Worm (Caenorhabditis elegans) whole organism, L4/young adult: ENCODE measurements around the gene bus-5.

Experiments used
- W03F9.2 ChIP-seq: fragments of 150-350 bp; optimal IDR thresholded peaks from 2 replicates; lab custom pipeline; 2014; ENCODE audit warnings: missing biosample characterization, missing genetic modification characterization
- dao-5 ChIP-seq: sonication (generic microtip); optimal IDR thresholded peaks from 2 replicates; lab custom pipeline; 2016; ENCODE audit warnings: missing genotype, missing genetic modification characterization, moderate library complexity, missing compliant biosample characterization
- him-1 ChIP-seq: sonication (generic microtip); optimal IDR thresholded peaks from 2 replicates; lab custom pipeline; 2016; ENCODE audit warnings: missing genotype, missing genetic modification reagents, missing genetic modification characterization, missing compliant biosample characterization

The bus-5 gene

ce11 chrX:2110603-2111327 lies 2.1 kb downstream of the bus-5 start:
- TF ChIP-seq him-1 (tag; lab: Kevin White, UChicago), result no peak
- no peak for TF ChIP-seq dao-5 (tag; lab: Kevin White, UChicago)
- no peak for TF ChIP-seq W03F9.2 (tag; lab: Kevin White, UChicago)

DNA sequence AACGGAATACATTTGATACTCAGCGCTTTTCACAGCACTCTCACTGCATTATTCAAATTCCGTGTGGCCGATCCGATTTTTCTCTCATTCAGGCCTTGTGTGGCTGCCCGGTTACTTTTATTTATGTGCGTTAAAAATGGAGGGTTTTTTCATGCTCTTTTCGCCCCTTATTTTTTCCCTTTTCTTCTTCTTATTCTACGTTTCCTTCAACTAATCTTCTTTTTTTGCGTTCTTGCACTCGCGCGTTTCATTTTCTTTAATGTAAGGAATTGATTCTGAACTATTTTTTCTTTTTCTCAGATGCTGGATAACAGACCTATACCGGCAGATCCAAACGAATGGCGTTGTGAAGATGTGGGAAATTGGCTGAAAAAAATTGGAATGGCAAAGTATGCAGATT lies 4.2 kb downstream of the bus-5 start, which contains the start of gene F53B1.2:
F53B1.2 (plus strand) TSS at position 301 of the 400 bp plus-strand sequence.
- no peak for TF ChIP-seq him-1 (tag; lab: Kevin White, UChicago)
- TF ChIP-seq W03F9.2 (tag; lab: Kevin White, UChicago), result no peak
- TF ChIP-seq dao-5 (tag; lab: Kevin White, UChicago), result no peak

DNA sequence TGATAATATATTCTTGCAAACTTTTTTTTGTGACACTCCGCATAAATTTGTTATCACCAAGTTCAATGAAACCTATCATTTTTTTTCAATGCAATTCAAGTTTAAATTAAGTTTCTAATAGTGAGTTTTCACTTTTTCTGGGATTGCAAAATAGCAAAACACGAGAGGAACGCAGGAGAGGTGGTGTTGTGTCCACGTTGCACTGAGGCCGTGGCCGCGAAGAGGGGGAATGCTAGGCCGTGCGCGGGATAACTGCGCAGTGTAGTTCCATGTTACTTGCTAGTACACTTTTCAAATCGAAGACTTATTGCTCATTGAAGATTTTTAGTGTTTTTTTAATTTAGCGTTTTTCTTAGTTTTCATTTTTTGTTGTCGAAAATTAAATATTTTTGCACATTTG lies 4.7 kb downstream of the bus-5 start:
- TF ChIP-seq dao-5 (tag; lab: Kevin White, UChicago) (no peak), him-1 (tag; lab: Kevin White, UChicago) (no peak), W03F9.2 (tag; lab: Kevin White, UChicago) (no peak)

ce11 chrX:2107414-2107813 lies 5.5 kb downstream of the bus-5 start:
- TF ChIP-seq him-1 (tag; lab: Kevin White, UChicago), result no peak
- TF ChIP-seq W03F9.2 (tag; lab: Kevin White, UChicago), result no peak
- no peak for TF ChIP-seq dao-5 (tag; lab: Kevin White, UChicago)

ce11 chrX:2105310-2105709 lies 7.6 kb downstream of the bus-5 start, which contains the start of gene F53B1.3:
F53B1.3 (plus strand) TSS chrX:2105610.
- no peak for TF ChIP-seq W03F9.2 (tag; lab: Kevin White, UChicago)
- no peak for TF ChIP-seq him-1 (tag; lab: Kevin White, UChicago)
- TF ChIP-seq dao-5 (tag; lab: Kevin White, UChicago), result no peak

- TF ChIP-seq dao-5 (tag; lab: Kevin White, UChicago), result no peak
- no peak for TF ChIP-seq him-1 (tag; lab: Kevin White, UChicago)
- no peak for TF ChIP-seq W03F9.2 (tag; lab: Kevin White, UChicago)
Measured at ce11 chrX:2099002-2099401, 13.9 kb downstream of the bus-5 start.

- TF ChIP-seq W03F9.2 (tag; lab: Kevin White, UChicago) (no peak), him-1 (tag; lab: Kevin White, UChicago) (no peak), dao-5 (tag; lab: Kevin White, UChicago) (no peak)
Measured at ce11 chrX:2096804-2097203, 16.1 kb downstream of the bus-5 start, which contains the start of gene T21D9.2. T21D9.2 (minus strand) TSS chrX:2096904.

- no peak for TF ChIP-seq him-1 (tag; lab: Kevin White, UChicago)
- no peak for TF ChIP-seq dao-5 (tag; lab: Kevin White, UChicago)
- TF ChIP-seq W03F9.2 (tag; lab: Kevin White, UChicago), result no peak
Measured at ce11 chrX:2094094-2094493, 18.8 kb downstream of the bus-5 start.

DNA sequence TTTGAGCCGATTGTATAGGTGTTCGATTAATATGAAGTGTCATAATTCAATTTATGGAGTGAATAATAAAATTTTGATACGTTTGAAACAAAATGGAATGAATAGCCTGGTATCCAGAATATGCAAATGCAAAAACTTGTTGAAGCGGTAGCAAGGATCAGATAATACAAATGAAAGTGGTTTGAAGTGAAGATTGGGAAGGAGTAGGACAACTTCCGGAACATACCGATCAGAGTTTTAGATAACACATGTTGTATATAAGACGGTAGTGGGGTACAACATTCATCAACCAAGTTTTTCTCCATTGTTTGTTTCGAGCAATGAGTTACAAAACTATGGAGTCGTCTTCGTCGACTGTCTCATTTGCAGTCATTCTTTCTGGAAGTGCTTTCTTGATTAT lies 19.7 kb downstream of the bus-5 start, which contains the start of gene col-164:
col-164 (plus strand) TSS at position 301 of the 400 bp plus-strand sequence.
- TF ChIP-seq dao-5 (tag; lab: Kevin White, UChicago) (no peak), him-1 (tag; lab: Kevin White, UChicago) (no peak), W03F9.2 (tag; lab: Kevin White, UChicago) (no peak)

DNA sequence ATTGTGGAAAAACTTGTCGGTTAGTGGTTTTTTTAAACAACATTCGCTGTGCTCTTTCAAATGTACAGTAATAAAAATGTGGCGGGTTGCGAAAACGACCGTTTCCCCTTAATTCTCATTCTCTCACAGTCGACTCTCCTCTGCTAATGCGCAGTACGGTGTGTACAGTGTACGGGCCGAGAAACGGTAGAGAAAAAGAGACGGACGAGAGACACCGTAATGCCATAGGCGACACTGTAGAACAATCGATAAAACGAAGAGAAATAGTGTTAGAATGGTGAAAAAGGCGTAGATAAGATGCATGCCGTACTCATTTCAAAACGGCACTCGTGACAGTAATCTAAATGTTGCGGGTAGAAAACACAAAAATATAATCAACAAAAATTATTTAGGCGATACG lies 22.4 kb downstream of the bus-5 start:
- TF ChIP-seq him-1 (tag; lab: Kevin White, UChicago) (no peak), dao-5 (tag; lab: Kevin White, UChicago) (no peak), W03F9.2 (tag; lab: Kevin White, UChicago) (no peak)

DNA sequence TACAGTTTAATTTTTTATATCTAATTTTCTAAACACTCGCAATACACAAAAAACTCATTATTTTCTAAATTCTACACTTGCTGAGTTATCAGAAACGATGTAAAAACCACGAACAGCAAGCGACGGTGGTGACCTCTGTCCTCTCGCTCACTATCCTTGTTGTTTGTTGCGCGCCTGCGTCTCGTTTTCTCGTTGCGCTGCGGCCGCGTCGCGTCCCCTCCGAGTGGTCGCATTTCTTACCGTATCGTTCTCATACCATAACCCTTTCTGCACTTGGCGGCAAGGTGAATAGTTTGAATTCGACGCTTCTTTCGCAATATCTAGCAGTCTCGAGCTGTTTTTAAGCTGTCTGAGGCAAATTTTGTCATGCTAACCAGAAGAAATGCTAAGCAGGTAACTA lies 23.5 kb downstream of the bus-5 start, which contains the start of gene lsy-2:
lsy-2 (plus strand) TSS at position 271 of the 400 bp plus-strand sequence.
- no peak for TF ChIP-seq him-1 (tag; lab: Kevin White, UChicago)
- TF ChIP-seq W03F9.2 (tag; lab: Kevin White, UChicago), result no peak
- TF ChIP-seq dao-5 (tag; lab: Kevin White, UChicago), result no peak

- TF ChIP-seq W03F9.2 (tag; lab: Kevin White, UChicago), result no peak
- TF ChIP-seq dao-5 (tag; lab: Kevin White, UChicago), result no peak
- no peak for TF ChIP-seq him-1 (tag; lab: Kevin White, UChicago)
Measured at ce11 chrX:2087716-2088115, 25.2 kb downstream of the bus-5 start.

DNA sequence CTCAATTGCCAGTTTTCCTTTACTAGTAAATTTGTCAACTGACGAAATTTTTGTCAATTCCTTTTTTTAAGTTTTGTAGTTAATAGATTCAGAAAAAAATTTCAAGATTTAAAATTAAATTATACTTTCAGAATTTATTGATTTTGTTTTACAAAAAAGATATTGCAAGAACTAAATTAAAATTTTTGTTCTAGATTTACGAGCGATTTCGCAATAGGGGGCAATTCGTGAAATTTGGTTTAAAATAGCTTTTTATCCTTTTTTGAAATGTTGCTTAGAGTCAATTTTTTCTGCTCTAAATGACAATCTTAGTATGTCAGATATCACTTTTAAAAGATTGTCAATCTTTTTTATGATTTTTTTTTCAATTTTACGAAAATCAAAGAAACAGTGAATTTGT lies 27.4 kb downstream of the bus-5 start:
- no peak for TF ChIP-seq W03F9.2 (tag; lab: Kevin White, UChicago)
- TF ChIP-seq him-1 (tag; lab: Kevin White, UChicago), result no peak
- no peak for TF ChIP-seq dao-5 (tag; lab: Kevin White, UChicago)

DNA sequence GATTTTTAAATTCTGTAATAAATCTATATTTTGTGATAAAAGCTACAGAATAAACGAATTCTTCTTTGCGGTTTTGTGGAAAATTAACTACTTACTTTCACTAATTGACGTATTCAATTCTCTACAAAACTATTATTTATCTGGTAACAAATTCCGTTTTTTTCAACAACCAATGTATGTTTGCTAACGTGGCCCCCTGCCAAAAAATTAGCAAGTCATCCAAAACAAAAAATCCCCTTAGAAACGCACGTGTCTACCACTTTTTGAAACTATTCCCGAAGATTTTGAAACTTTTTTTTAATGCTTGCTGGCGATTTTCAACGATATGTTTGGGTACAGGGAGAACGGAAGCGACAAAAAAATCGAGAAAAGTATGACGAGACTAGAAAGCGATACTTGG lies 27.9 kb downstream of the bus-5 start, which contains the start of gene F49H12.2:
F49H12.2 (plus strand) TSS at position 301 of the 400 bp plus-strand sequence.
- TF ChIP-seq dao-5 (tag; lab: Kevin White, UChicago) (no peak), him-1 (tag; lab: Kevin White, UChicago) (no peak), W03F9.2 (tag; lab: Kevin White, UChicago) (no peak)
